Worm (Caenorhabditis elegans): Measurements from ENCODE around the gene W03G11.4.
A peak's percentile ranks its signal among the peaks of the same experiment; 100 is the strongest.

The W03G11.4 gene

ce11 chrX:12106004-12106403 lies 13.1 kb upstream of the W03G11.4 start (continued):
- peak; percentile 21 for TF ChIP-seq dpl-1 (GFP tag; optimal IDR thresholded peaks at IDR 0.05)
- peak; percentile 67 for TF ChIP-seq ztf-3 (GFP tag; optimal IDR thresholded peaks at IDR 0.05)
- no peak for TF ChIP-seq hlh-26 (GFP tag; conservative IDR thresholded peaks at IDR 0.05)
- TF ChIP-seq sptf-2 (GFP tag; optimal IDR thresholded peaks at IDR 0.05): no peak
- TF ChIP-seq B0019.2 (GFP tag; conservative IDR thresholded peaks at IDR 0.05): no peak; the same call in 1 of the 2 replicates
- TF ChIP-seq madf-8 (GFP tag; conservative IDR thresholded peaks at IDR 0.05): no peak
- TF ChIP-seq aptf-3 (GFP tag; IDR thresholded peaks at IDR 0.05): no peak
- no peak for TF ChIP-seq lag-1 (GFP tag; IDR thresholded peaks at IDR 0.05)
- peak; percentile 79 for TF ChIP-seq ceh-40 (GFP tag; IDR thresholded peaks at IDR 0.05)
- no peak for TF ChIP-seq pha-4 (tag; optimal IDR thresholded peaks at IDR 0.05)
- TF ChIP-seq lin-35 (GFP tag; optimal IDR thresholded peaks at IDR 0.05): peak in 1 of 3 experiments; percentile 89
- TF ChIP-seq mes-4 (tag; optimal IDR thresholded peaks at IDR 0.05): peak; percentile 90
- peak; percentile 91 for TF ChIP-seq mxl-1 (tag; optimal IDR thresholded peaks at IDR 0.05)
- no peak; the same call in 1 of the 2 replicates for TF ChIP-seq ztf-6 (GFP tag; IDR thresholded peaks at IDR 0.05)
- peak; percentile 92 for TF ChIP-seq let-526 (GFP tag; IDR thresholded peaks at IDR 0.05)
- peak; percentile 60 for TF ChIP-seq hmg-20 (GFP tag; IDR thresholded peaks at IDR 0.05)
- no peak; the same call in 1 of the 2 replicates for TF ChIP-seq egrh-3 (GFP tag; IDR thresholded peaks at IDR 0.05)
- no peak for TF ChIP-seq ceh-58 (GFP tag; IDR thresholded peaks at IDR 0.05)
- peak; percentile 32 for TF ChIP-seq athp-1 (tag; optimal IDR thresholded peaks at IDR 0.05)
- TF ChIP-seq madf-10 (tag; optimal IDR thresholded peaks at IDR 0.05): peak; percentile 85
- TF ChIP-seq lin-40 (tag; optimal IDR thresholded peaks at IDR 0.05): peak; percentile 88
- no peak for TF ChIP-seq F33H1.4 (GFP tag; IDR thresholded peaks at IDR 0.05)
- no peak for TF ChIP-seq madf-6 (GFP tag; IDR thresholded peaks at IDR 0.05)
- TF ChIP-seq F57C9.4 (tag; optimal IDR thresholded peaks at IDR 0.05): no peak
- peak; percentile 84 for TF ChIP-seq ztf-28 (GFP tag; IDR thresholded peaks at IDR 0.05)
- TF ChIP-seq nfyb-1 (GFP tag; IDR thresholded peaks at IDR 0.05): peak; percentile 93
- TF ChIP-seq F55B11.4 (tag; optimal IDR thresholded peaks at IDR 0.05; ENCODE audit: borderline replicate concordance, insufficient read depth): no peak
- TF ChIP-seq chd-7 (tag; optimal IDR thresholded peaks at IDR 0.05): peak; percentile 92
- TF ChIP-seq nhr-120 (GFP tag; IDR thresholded peaks at IDR 0.05): peak; percentile 94; the same call in 1 of the 2 replicates
- peak; percentile 65 for TF ChIP-seq tlf-1 (GFP tag; optimal IDR thresholded peaks at IDR 0.05)
- TF ChIP-seq dpff-1 (tag; optimal IDR thresholded peaks at IDR 0.05): peak; percentile 6
- TF ChIP-seq hlh-12 (tag; optimal IDR thresholded peaks at IDR 0.05): peak; percentile 87
- TF ChIP-seq nfya-1 (tag; optimal IDR thresholded peaks at IDR 0.05; ENCODE audit: borderline replicate concordance, insufficient read depth): no peak
- TF ChIP-seq T26A5.8 (tag; optimal IDR thresholded peaks at IDR 0.05): peak; percentile 87
- peak; percentile 91 for TF ChIP-seq egl-44 (GFP tag; IDR thresholded peaks at IDR 0.05)
- TF ChIP-seq ztf-18 (tag; optimal IDR thresholded peaks at IDR 0.05): peak; percentile 81
- peak; percentile 88 for TF ChIP-seq K11D2.4 (GFP tag; IDR thresholded peaks at IDR 0.05)
- peak; percentile 88 for TF ChIP-seq B0035.1 (tag; optimal IDR thresholded peaks at IDR 0.05)
- TF ChIP-seq rec-8 (tag; optimal IDR thresholded peaks at IDR 0.05): peak; percentile 81 to 93
- TF ChIP-seq K12H6.12 (tag; optimal IDR thresholded peaks at IDR 0.05): peak; percentile 79
- 0 out of 2 replicates have a peak, but pooled peaks have one; percentile 60 for TF ChIP-seq F37B4.10 (GFP tag; IDR thresholded peaks at IDR 0.05)
- TF ChIP-seq C06A6.2 (GFP tag; conservative IDR thresholded peaks at IDR 0.05): peak; percentile 67
- peak; percentile 40; the same call in 1 of the 2 replicates for TF ChIP-seq cebp-1 (GFP tag; IDR thresholded peaks at IDR 0.05)
- no peak for TF ChIP-seq cebp-1 (tag; optimal IDR thresholded peaks at IDR 0.05)
- TF ChIP-seq mel-28 (tag; optimal IDR thresholded peaks at IDR 0.05; ENCODE audit: borderline replicate concordance): peak; percentile 80
- peak; percentile 80 for TF ChIP-seq F23B12.7 (tag; optimal IDR thresholded peaks at IDR 0.05; ENCODE audit: insufficient read depth)
- no peak for TF ChIP-seq unc-62 (GFP tag; optimal IDR thresholded peaks at IDR 0.05)
- peak; percentile 70; the same call in 1 of the 2 replicates for TF ChIP-seq Y95B8A.8 (GFP tag; IDR thresholded peaks at IDR 0.05)
- TF ChIP-seq bed-1 (GFP tag; IDR thresholded peaks at IDR 0.05): no peak
